Worm (Caenorhabditis elegans): ENCODE data around the gene unc-79.

Gene unc-79

ce11 chrIII:4019801-4020200, 46.6 kb upstream of the unc-79 start, which contains the start of gene snpc-3.4:
TSS of gene snpc-3.4 (plus strand) at chrIII:4020037.
- TF ChIP-seq nhr-25 (tag; optimal IDR thresholded peaks at IDR 0.05) (peak; percentile 58), nhr-21 (tag; optimal IDR thresholded peaks at IDR 0.05) (peak; percentile 37), lsy-2 (tag; optimal IDR thresholded peaks at IDR 0.05) (peak; percentile 93 to 99), alr-1 (tag; optimal IDR thresholded peaks at IDR 0.05) (no peak), C34F6.9 (tag; optimal IDR thresholded peaks at IDR 0.05) (peak; percentile 90), crh-2 (tag; optimal IDR thresholded peaks at IDR 0.05) (peak; percentile 80), elt-3 (tag; optimal IDR thresholded peaks at IDR 0.05) (no peak), sem-4 (tag; optimal IDR thresholded peaks at IDR 0.05) (peak; percentile 61), nhr-12 (tag; optimal IDR thresholded peaks at IDR 0.05) (no peak), lin-11 (tag; optimal IDR thresholded peaks at IDR 0.05) (peak; percentile 25), unc-55 (GFP tag; optimal IDR thresholded peaks at IDR 0.05) (peak; percentile 93), F13H6.1 (tag; optimal IDR thresholded peaks at IDR 0.05) (peak; percentile 17), nhr-129 (tag; optimal IDR thresholded peaks at IDR 0.05) (peak; percentile 72), ceh-16 (tag; optimal IDR thresholded peaks at IDR 0.05) (no peak), sma-9 (GFP tag; optimal IDR thresholded peaks at IDR 0.05) (peak; percentile 24), sma-9 (tag; optimal IDR thresholded peaks at IDR 0.05) (no peak), gmeb-1 (tag; optimal IDR thresholded peaks at IDR 0.05) (peak; percentile 80), ztf-11 (tag; optimal IDR thresholded peaks at IDR 0.05) (no peak), lin-13 (GFP tag; optimal IDR thresholded peaks at IDR 0.05) (peak; percentile 74), ztf-1 (GFP tag; conservative IDR thresholded peaks at IDR 0.05) (no peak), mdl-1 (tag; optimal IDR thresholded peaks at IDR 0.05) (no peak), nhr-6 (tag; optimal IDR thresholded peaks at IDR 0.05) (peak; percentile 10), nhr-23 (tag; optimal IDR thresholded peaks at IDR 0.05) (no peak), mab-5 (tag; optimal IDR thresholded peaks at IDR 0.05) (peak; percentile 47), sma-3 (GFP tag; optimal IDR thresholded peaks at IDR 0.05) (peak; percentile 61), Y55F3AM.14 (GFP tag; optimal IDR thresholded peaks at IDR 0.05) (no peak), fos-1 (tag; optimal IDR thresholded peaks at IDR 0.05) (peak; percentile 65), R02D3.7 (tag; optimal IDR thresholded peaks at IDR 0.05) (no peak)

ce11 chrIII:4021866-4022265, 44.6 kb upstream of the unc-79 start, which contains the start of gene tftc-5:
TSS of gene tftc-5 (plus strand) at chrIII:4022166.
- TF ChIP-seq lsy-2 (tag; optimal IDR thresholded peaks at IDR 0.05), result no peak
- TF ChIP-seq nhr-129 (tag; optimal IDR thresholded peaks at IDR 0.05), result no peak
- no peak for TF ChIP-seq nhr-11 (tag; optimal IDR thresholded peaks at IDR 0.05)
- TF ChIP-seq egl-27 (tag; optimal IDR thresholded peaks at IDR 0.05), result no peak
- no peak for TF ChIP-seq peb-1 (tag; optimal IDR thresholded peaks at IDR 0.05)
- TF ChIP-seq nhr-237 (tag; optimal IDR thresholded peaks at IDR 0.05), result no peak
- TF ChIP-seq gmeb-1 (tag; optimal IDR thresholded peaks at IDR 0.05), result no peak

ce11 chrIII:4028061-4028460, 38.4 kb upstream of the unc-79 start, which contains the start of gene T02C12.5:
TSS of gene T02C12.5 (minus strand) at chrIII:4028161.
- TF ChIP-seq ztf-4 (tag; optimal IDR thresholded peaks at IDR 0.05) (no peak), elt-3 (tag; optimal IDR thresholded peaks at IDR 0.05) (no peak), lin-11 (tag; optimal IDR thresholded peaks at IDR 0.05) (no peak), sma-9 (GFP tag; optimal IDR thresholded peaks at IDR 0.05) (no peak), sma-9 (tag; optimal IDR thresholded peaks at IDR 0.05) (no peak), mab-5 (tag; optimal IDR thresholded peaks at IDR 0.05) (no peak), nhr-237 (tag; optimal IDR thresholded peaks at IDR 0.05) (no peak), snpc-4 (tag; optimal IDR thresholded peaks at IDR 0.05) (no peak), nhr-21 (tag; optimal IDR thresholded peaks at IDR 0.05) (no peak), nhr-129 (tag; optimal IDR thresholded peaks at IDR 0.05) (no peak), skn-1 (tag; optimal IDR thresholded peaks at IDR 0.05) (no peak), nhr-12 (tag; optimal IDR thresholded peaks at IDR 0.05) (no peak), nhr-10 (tag; optimal IDR thresholded peaks at IDR 0.05) (no peak), dmd-4 (tag; optimal IDR thresholded peaks at IDR 0.05) (no peak), ama-1 (optimal IDR thresholded peaks at IDR 0.05) (no peak), Y55F3AM.14 (GFP tag; optimal IDR thresholded peaks at IDR 0.05) (no peak), crh-2 (tag; optimal IDR thresholded peaks at IDR 0.05) (no peak), nhr-6 (tag; optimal IDR thresholded peaks at IDR 0.05) (no peak), ceh-16 (tag; optimal IDR thresholded peaks at IDR 0.05) (no peak), nhr-11 (tag; optimal IDR thresholded peaks at IDR 0.05) (no peak), unc-62 (GFP tag; optimal IDR thresholded peaks at IDR 0.05) (no peak)
